Fruit fly (Drosophila melanogaster): Measurements from ENCODE around the gene Shawl.

Shawl gene

DNA sequence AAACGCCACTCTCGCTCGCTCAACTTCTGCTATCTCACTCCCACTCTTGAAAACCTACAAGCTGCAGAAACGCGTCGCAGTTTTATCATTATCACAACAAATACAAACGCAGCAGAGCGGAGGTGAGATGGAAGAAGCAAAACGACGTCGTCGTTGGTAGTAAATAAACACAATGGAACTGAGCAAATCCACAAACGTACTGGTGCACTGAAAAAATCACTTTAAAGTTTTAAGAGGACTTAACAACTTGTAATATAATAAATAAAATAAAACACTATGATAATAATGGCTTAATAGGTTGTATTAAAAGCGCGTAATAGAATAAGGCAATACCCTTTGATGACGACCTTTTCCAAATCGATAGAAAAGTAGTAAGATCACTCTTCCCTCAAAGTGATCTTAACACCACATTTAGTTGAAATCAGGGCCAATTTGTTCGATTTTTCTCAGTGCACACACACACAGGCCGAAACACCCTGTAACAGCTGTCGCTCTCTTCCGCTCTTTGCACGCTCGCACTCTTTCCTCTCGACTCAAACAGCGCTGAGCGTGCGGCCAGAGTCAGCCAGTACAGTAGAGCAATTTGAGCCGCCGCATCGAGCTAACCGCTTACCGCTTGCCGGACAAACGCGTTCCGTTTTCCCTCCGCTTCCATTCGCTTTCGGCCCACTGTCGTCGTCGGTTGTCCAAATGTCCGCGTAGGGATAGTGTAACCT lies 34.5 kb upstream of the Shawl start (continued):
- peak; percentile 94 for TF ChIP-seq CG15601 (tag; optimal IDR thresholded peaks at IDR 0.05)
- TF ChIP-seq hkb (optimal IDR thresholded peaks at IDR 0.05): peak; percentile 53
- peak; percentile 95 for TF ChIP-seq hkb (GFP tag; IDR thresholded peaks at IDR 0.05)
- no peak for TF ChIP-seq Doc3 (GFP tag; IDR thresholded peaks at IDR 0.05; ENCODE audit: partially characterized antibody)
- TF ChIP-seq CG11560 (tag; IDR thresholded peaks at IDR 0.05): peak; percentile 86
- TF ChIP-seq Pdp1 (GFP tag; optimal IDR thresholded peaks at IDR 0.05): peak; percentile 70 to 91
- peak; percentile 37 for TF ChIP-seq luna (GFP tag; optimal IDR thresholded peaks at IDR 0.05)
- peak; percentile 96 for TF ChIP-seq Fer1 (GFP tag; optimal IDR thresholded peaks at IDR 0.05)
- TF ChIP-seq CG11456 (GFP tag; IDR thresholded peaks at IDR 0.05): peak; percentile 92
- TF ChIP-seq ac (GFP tag; optimal IDR thresholded peaks at IDR 0.05): peak; percentile 97
- TF ChIP-seq wek (GFP tag; optimal IDR thresholded peaks at IDR 0.05): peak; percentile 43
- peak; percentile 62 for TF ChIP-seq CG31365 (tag; optimal IDR thresholded peaks at IDR 0.05)
- TF ChIP-seq prd (optimal IDR thresholded peaks at IDR 0.05): no peak
- TF ChIP-seq prd (GFP tag; IDR thresholded peaks at IDR 0.05): peak; percentile 99
- peak; percentile 89 to 97 for TF ChIP-seq dpn (GFP tag; optimal IDR thresholded peaks at IDR 0.05)
- peak; percentile 94 for TF ChIP-seq bcd (GFP tag; optimal IDR thresholded peaks at IDR 0.05)
- TF ChIP-seq ftz-f1 (GFP tag; optimal IDR thresholded peaks at IDR 0.05): peak; percentile 5
- peak; percentile 93 for TF ChIP-seq CG7357 (GFP tag; IDR thresholded peaks at IDR 0.05)
- TF ChIP-seq Taf1 (GFP tag; IDR thresholded peaks at IDR 0.05): peak; percentile 92
- peak; percentile 97 for TF ChIP-seq CG7839 (tag; optimal IDR thresholded peaks at IDR 0.05)
- peak; percentile 72 for TF ChIP-seq exex (tag; optimal IDR thresholded peaks at IDR 0.05)
- peak; percentile 89 for TF ChIP-seq pum (GFP tag; optimal IDR thresholded peaks at IDR 0.05)
- peak; percentile 91 for TF ChIP-seq cwo (GFP tag; optimal IDR thresholded peaks at IDR 0.05)
- peak; percentile 93 for TF ChIP-seq CG12942 (GFP tag; optimal IDR thresholded peaks at IDR 0.05)
- peak; percentile 92 for TF ChIP-seq H15 (GFP tag; IDR thresholded peaks at IDR 0.05)
- TF ChIP-seq HmgZ (tag; optimal IDR thresholded peaks at IDR 0.05): peak; percentile 94
- TF ChIP-seq seq (GFP tag; IDR thresholded peaks at IDR 0.05): peak; percentile 97
- peak; percentile 96 for TF ChIP-seq lab (GFP tag; optimal IDR thresholded peaks at IDR 0.05)
- peak; percentile 59 for TF ChIP-seq pnt (GFP tag; optimal IDR thresholded peaks at IDR 0.05)
- TF ChIP-seq CG2199 (GFP tag; IDR thresholded peaks at IDR 0.05): peak; percentile 82; the same call in 2 of the 3 replicates
- TF ChIP-seq CG8089 (GFP tag; optimal IDR thresholded peaks at IDR 0.05): peak; percentile 65
- peak; percentile 96 for TF ChIP-seq chinmo (GFP tag; IDR thresholded peaks at IDR 0.05; ENCODE audit: partially characterized antibody)
- peak; percentile 95 for TF ChIP-seq CG4424 (GFP tag; optimal IDR thresholded peaks at IDR 0.05)
- peak; percentile 97 for TF ChIP-seq Atf6 (GFP tag; IDR thresholded peaks at IDR 0.05)
- TF ChIP-seq CG33213 (GFP tag; optimal IDR thresholded peaks at IDR 0.05): peak; percentile 24
- TF ChIP-seq Vsx1 (GFP tag; optimal IDR thresholded peaks at IDR 0.05): peak; percentile 92
- TF ChIP-seq vnd (GFP tag; IDR thresholded peaks at IDR 0.05; ENCODE audit: partially characterized antibody): no peak
- TF ChIP-seq Nf-YB (GFP tag; optimal IDR thresholded peaks at IDR 0.05): peak; percentile 81
- TF ChIP-seq sima (GFP tag; optimal IDR thresholded peaks at IDR 0.05): peak; percentile 71
- TF ChIP-seq CG7928 (GFP tag; optimal IDR thresholded peaks at IDR 0.05): peak; percentile 67
- peak; percentile 81 for TF ChIP-seq D19B (GFP tag; optimal IDR thresholded peaks at IDR 0.05)
- peak; percentile 38 for TF ChIP-seq NK7.1 (GFP tag; optimal IDR thresholded peaks at IDR 0.05)
- TF ChIP-seq salm (tag; optimal IDR thresholded peaks at IDR 0.05): peak; percentile 84
- TF ChIP-seq btn (GFP tag; optimal IDR thresholded peaks at IDR 0.05): peak; percentile 26
- peak; percentile 90 for TF ChIP-seq psq (GFP tag; optimal IDR thresholded peaks at IDR 0.05)
- no peak for TF ChIP-seq pan (optimal IDR thresholded peaks at IDR 0.05)
- TF ChIP-seq pan (GFP tag; optimal IDR thresholded peaks at IDR 0.05 in 1 of 2, IDR thresholded peaks at IDR 0.05 in 1 of 2): peak in 1 of 2 experiments; percentile 95
- peak; percentile 94 for TF ChIP-seq CG12219 (GFP tag; optimal IDR thresholded peaks at IDR 0.05)
- peak; percentile 97 for TF ChIP-seq CG2678 (tag; optimal IDR thresholded peaks at IDR 0.05)
- TF ChIP-seq Elba2 (GFP tag; optimal IDR thresholded peaks at IDR 0.05): peak; percentile 87
